Fruit fly (Drosophila melanogaster): ENCODE data around the gene Tim8.

Gene Tim8

DNA sequence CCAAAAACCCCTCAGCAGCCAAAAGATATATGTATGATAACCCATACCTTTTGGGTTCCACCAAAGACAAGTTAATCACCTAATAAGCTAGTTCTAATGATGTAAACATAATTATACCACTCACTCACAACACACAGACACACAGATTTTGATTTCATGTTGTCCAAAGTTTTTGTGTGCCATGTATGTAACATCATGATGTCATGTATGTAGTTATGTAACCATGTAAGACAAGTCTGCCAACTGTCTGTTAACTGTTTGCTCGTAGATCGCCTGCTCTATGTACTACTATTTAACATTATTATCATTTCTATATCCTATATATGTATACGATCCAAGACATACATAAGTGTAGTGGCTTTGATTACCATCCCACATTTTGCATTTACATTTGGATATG is 36.0 kb downstream of the Tim8 start:
- TF ChIP-seq sage (GFP tag; optimal IDR thresholded peaks at IDR 0.05), result no peak
- TF ChIP-seq N (GFP tag; optimal IDR thresholded peaks at IDR 0.05), result no peak
- no peak for TF ChIP-seq Hnf4 (GFP tag; optimal IDR thresholded peaks at IDR 0.05)
- no peak for TF ChIP-seq rgr (GFP tag; optimal IDR thresholded peaks at IDR 0.05)
- no peak for TF ChIP-seq HLH106 (tag; optimal IDR thresholded peaks at IDR 0.05)
- no peak for TF ChIP-seq Mio (GFP tag; optimal IDR thresholded peaks at IDR 0.05)
- TF ChIP-seq foxo (GFP tag; optimal IDR thresholded peaks at IDR 0.05), result no peak
- no peak for TF ChIP-seq psq (GFP tag; optimal IDR thresholded peaks at IDR 0.05)
- no peak for TF ChIP-seq usp (GFP tag; optimal IDR thresholded peaks at IDR 0.05)
- TF ChIP-seq CrebA (GFP tag; optimal IDR thresholded peaks at IDR 0.05; ENCODE audit: borderline replicate concordance), result no peak
- TF ChIP-seq lola (GFP tag; optimal IDR thresholded peaks at IDR 0.05), result no peak
- TF ChIP-seq Vsx2 (GFP tag; optimal IDR thresholded peaks at IDR 0.05; ENCODE audit: partially characterized antibody), result no peak
- TF ChIP-seq Jra (GFP tag; optimal IDR thresholded peaks at IDR 0.05), result no peak
- no peak for TF ChIP-seq dmrt93B (GFP tag; optimal IDR thresholded peaks at IDR 0.05)
- TF ChIP-seq CG9705 (GFP tag; optimal IDR thresholded peaks at IDR 0.05), result no peak
- no peak for TF ChIP-seq woc (GFP tag; optimal IDR thresholded peaks at IDR 0.05)

DNA sequence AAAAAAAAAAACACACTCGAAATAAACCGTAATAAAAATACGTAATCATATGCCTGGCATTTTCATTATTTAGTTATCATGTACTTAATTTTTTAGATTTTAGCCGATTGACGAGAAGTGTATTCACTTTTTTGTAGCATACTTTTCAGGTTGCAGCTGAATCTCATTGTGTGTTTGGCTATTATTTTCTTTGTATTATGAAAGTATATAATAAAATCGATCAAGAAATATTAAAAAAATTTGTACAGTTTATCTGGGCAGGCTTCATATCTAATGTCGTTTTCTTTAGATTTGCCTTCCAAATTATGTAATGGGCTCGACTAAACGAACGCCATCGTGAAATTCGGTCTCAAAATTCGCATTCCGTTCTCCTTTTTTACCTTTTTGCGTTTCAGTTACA is 41.4 kb downstream of the Tim8 start, which contains the start of gene CG15196:
CG15196 (plus strand) TSS at position 301 of the 400 bp plus-strand sequence.
- TF ChIP-seq N (GFP tag; optimal IDR thresholded peaks at IDR 0.05) (no peak), Hr83 (GFP tag; optimal IDR thresholded peaks at IDR 0.05; ENCODE audit: poor library complexity, severe bottlenecking) (no peak), sage (GFP tag; optimal IDR thresholded peaks at IDR 0.05) (no peak), OdsH (GFP tag; optimal IDR thresholded peaks at IDR 0.05) (no peak), tai (GFP tag; optimal IDR thresholded peaks at IDR 0.05) (no peak), Mio (GFP tag; optimal IDR thresholded peaks at IDR 0.05) (no peak), GATAd (GFP tag; optimal IDR thresholded peaks at IDR 0.05) (no peak), pan (optimal IDR thresholded peaks at IDR 0.05) (no peak), psq (GFP tag; optimal IDR thresholded peaks at IDR 0.05) (no peak), Abd-B (GFP tag; optimal IDR thresholded peaks at IDR 0.05) (no peak), jim (GFP tag; optimal IDR thresholded peaks at IDR 0.05) (no peak)

DNA sequence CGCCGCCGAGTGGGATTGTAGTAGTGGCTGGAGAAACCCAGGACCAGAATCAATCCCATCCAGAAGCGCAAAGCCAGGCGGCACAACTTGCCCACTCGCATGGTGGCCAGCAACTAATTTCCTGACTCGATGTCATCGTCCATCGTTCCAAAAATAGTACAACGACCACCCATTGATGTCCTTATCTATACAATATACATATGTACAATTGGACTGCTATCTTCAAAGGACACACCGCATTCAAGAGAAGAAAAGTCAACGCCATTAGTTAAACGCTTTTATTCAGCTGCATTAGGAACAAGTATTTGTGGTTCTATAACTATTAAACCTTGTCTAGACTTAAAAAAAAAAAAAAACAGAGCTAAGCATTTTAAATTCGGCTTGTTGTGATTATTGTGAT is 44.8 kb downstream of the Tim8 start, which contains the start of gene Gr10b:
Gr10b (minus strand) TSS at position 101 of the 400 bp plus-strand sequence.
- TF ChIP-seq ey (GFP tag; optimal IDR thresholded peaks at IDR 0.05) (no peak), woc (GFP tag; optimal IDR thresholded peaks at IDR 0.05) (no peak), pan (optimal IDR thresholded peaks at IDR 0.05) (no peak), sage (GFP tag; optimal IDR thresholded peaks at IDR 0.05) (no peak), Myc (optimal IDR thresholded peaks at IDR 0.05) (no peak), Abd-B (GFP tag; optimal IDR thresholded peaks at IDR 0.05) (no peak), dl (GFP tag; optimal IDR thresholded peaks at IDR 0.05; ENCODE audit: insufficient read depth in 1 of 2, partially characterized antibody in 2 of 2) (no peak), Mio (GFP tag; optimal IDR thresholded peaks at IDR 0.05) (no peak), fru (GFP tag; optimal IDR thresholded peaks at IDR 0.05) (no peak), Dfd (GFP tag; optimal IDR thresholded peaks at IDR 0.05) (no peak), lola (GFP tag; optimal IDR thresholded peaks at IDR 0.05) (no peak), psq (GFP tag; optimal IDR thresholded peaks at IDR 0.05) (no peak), Hr83 (GFP tag; optimal IDR thresholded peaks at IDR 0.05; ENCODE audit: poor library complexity, severe bottlenecking) (no peak), OdsH (GFP tag; optimal IDR thresholded peaks at IDR 0.05) (no peak), br (GFP tag; optimal IDR thresholded peaks at IDR 0.05) (no peak), Hnf4 (GFP tag; optimal IDR thresholded peaks at IDR 0.05) (no peak), Jra (GFP tag; optimal IDR thresholded peaks at IDR 0.05) (no peak), h (GFP tag; optimal IDR thresholded peaks at IDR 0.05) (no peak)

DNA sequence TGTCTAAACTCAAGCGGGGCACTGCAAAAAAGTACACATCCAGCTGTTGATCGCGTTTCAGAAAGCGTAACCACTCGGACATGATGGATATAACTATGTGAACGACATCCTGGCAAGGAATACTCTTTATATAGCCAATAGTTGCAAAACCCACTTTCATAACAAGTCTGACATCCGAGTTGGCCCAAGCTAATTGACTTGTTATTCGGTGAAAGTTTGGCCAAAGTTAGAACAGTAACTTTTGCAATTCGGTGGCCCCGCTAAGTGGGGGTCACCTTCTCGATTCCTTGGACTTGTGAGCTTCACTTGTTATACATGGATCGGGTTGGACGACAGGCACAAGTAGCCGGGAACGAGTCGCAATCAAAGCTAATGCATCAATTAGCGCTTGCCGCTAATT is 49.1 kb downstream of the Tim8 start, which contains the start of the genes Gr10a and Or10a:
Gr10a (minus strand) TSS at position 101 of the 400 bp plus-strand sequence.
Or10a (minus strand) TSS at position 101 of the 400 bp plus-strand sequence.
- TF ChIP-seq dsf (GFP tag; optimal IDR thresholded peaks at IDR 0.05; ENCODE audit: borderline replicate concordance) (no peak), CG9705 (GFP tag; optimal IDR thresholded peaks at IDR 0.05) (no peak), Hr83 (GFP tag; optimal IDR thresholded peaks at IDR 0.05; ENCODE audit: poor library complexity, severe bottlenecking) (no peak), Vsx2 (GFP tag; optimal IDR thresholded peaks at IDR 0.05; ENCODE audit: partially characterized antibody) (no peak), Dfd (GFP tag; optimal IDR thresholded peaks at IDR 0.05) (no peak), N (GFP tag; optimal IDR thresholded peaks at IDR 0.05) (no peak), dl (GFP tag; optimal IDR thresholded peaks at IDR 0.05; ENCODE audit: insufficient read depth in 1 of 2, partially characterized antibody in 2 of 2) (no peak), GATAd (GFP tag; optimal IDR thresholded peaks at IDR 0.05) (no peak), foxo (GFP tag; optimal IDR thresholded peaks at IDR 0.05) (no peak), lola (GFP tag; optimal IDR thresholded peaks at IDR 0.05) (no peak), HLH106 (tag; optimal IDR thresholded peaks at IDR 0.05) (no peak), psq (GFP tag; optimal IDR thresholded peaks at IDR 0.05) (no peak), sv (GFP tag; optimal IDR thresholded peaks at IDR 0.05) (no peak), br (GFP tag; optimal IDR thresholded peaks at IDR 0.05) (no peak), CG32264 (GFP tag; optimal IDR thresholded peaks at IDR 0.05) (no peak), tai (GFP tag; optimal IDR thresholded peaks at IDR 0.05) (no peak), fru (GFP tag; optimal IDR thresholded peaks at IDR 0.05) (no peak)

All from whole organism, wandering third instar larva.